Worm (Caenorhabditis elegans): ENCODE measurements around the gene Y48A6B.7.

Y48A6B.7 gene

DNA sequence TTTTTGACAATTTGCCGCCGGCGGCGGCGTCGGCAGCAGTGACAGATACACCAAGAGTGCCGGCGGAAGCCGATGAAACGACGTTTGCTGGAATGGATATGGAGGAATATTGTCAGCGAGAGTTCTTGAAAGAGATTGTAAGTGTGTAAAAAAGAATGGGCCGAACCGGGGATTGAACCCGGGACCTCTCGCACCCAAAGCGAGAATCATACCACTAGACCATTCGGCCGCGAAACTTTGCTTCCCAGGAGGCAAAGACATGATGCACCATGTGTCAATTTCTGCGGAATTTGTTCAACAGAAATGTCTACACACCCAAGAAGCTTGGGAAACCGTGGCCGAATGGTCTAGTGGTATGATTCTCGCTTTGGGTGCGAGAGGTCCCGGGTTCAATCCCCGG is 40.3 kb upstream of the Y48A6B.7 start (continued):
- TF ChIP-seq sea-2 (GFP tag; optimal IDR thresholded peaks at IDR 0.05) (no peak), mml-1 (tag; optimal IDR thresholded peaks at IDR 0.05) (no peak), ceh-28 (tag; optimal IDR thresholded peaks at IDR 0.05) (no peak), elt-3 (tag; optimal IDR thresholded peaks at IDR 0.05) (peak in 1 of 3 experiments; percentile 41), egl-5 (tag; optimal IDR thresholded peaks at IDR 0.05) (peak; percentile 33), ceh-9 (tag; optimal IDR thresholded peaks at IDR 0.05) (no peak), nfya-1 (tag; optimal IDR thresholded peaks at IDR 0.05; ENCODE audit: insufficient read depth) (peak; percentile 86), aly-2 (tag; optimal IDR thresholded peaks at IDR 0.05) (peak; percentile 22), elt-1 (tag; optimal IDR thresholded peaks at IDR 0.05) (no peak), fos-1 (tag; optimal IDR thresholded peaks at IDR 0.05) (no peak), nhr-237 (tag; optimal IDR thresholded peaks at IDR 0.05) (no peak)

DNA sequence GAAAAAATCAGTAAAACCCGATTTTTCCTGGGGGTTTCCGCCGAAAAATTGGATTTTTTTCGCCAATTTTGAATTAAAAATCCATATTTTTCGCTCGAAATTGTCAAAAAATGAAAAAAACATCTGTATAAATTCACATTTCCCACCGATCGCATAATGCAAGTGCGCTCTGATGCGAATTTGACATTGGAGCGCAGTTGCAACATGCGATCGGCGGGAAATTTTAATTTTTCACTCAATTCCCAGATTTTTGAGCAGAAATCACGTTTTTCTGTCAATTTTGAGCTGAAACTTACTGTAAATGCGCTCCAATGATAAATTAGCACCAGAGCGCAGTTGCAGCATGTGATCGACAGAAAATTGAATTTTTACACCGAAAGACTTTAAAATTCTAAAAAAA is 38.2 kb upstream of the Y48A6B.7 start:
- no peak for TF ChIP-seq pqm-1 (tag; optimal IDR thresholded peaks at IDR 0.05)

DNA sequence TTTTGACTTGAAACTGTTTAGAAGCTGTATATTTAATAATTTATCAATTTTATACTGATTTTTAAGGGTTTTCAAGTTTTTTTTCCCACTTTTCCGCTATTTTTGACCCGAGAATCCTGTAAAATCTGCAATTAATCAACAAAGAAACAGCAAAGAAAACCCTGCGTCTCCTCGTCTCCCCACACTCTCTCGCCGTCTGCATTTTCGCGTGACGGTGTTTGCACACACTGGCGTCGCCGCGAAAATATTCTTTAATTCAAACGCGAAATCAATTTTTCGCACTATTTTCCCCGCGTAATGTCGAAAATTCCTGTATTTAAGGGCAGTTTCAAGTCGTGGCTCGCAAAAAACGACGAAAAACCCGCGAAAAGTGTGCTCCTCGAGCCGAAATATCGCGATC is 36.9 kb upstream of the Y48A6B.7 start, which contains the start of gene rsa-2:
Gene rsa-2 (plus strand): TSS at position 221 of the 400 bp plus-strand sequence.
- peak; percentile 18 for TF ChIP-seq lin-39 (tag; optimal IDR thresholded peaks at IDR 0.05)
- no peak for TF ChIP-seq ztf-11 (tag; optimal IDR thresholded peaks at IDR 0.05)
- peak; percentile 9 for TF ChIP-seq nhr-25 (tag; optimal IDR thresholded peaks at IDR 0.05)
- TF ChIP-seq pha-4 (tag; optimal IDR thresholded peaks at IDR 0.05), result peak; percentile 51
- no peak for TF ChIP-seq aly-2 (tag; optimal IDR thresholded peaks at IDR 0.05)
- TF ChIP-seq fkh-10 (GFP tag; optimal IDR thresholded peaks at IDR 0.05), result no peak
- no peak for TF ChIP-seq fkh-2 (tag; optimal IDR thresholded peaks at IDR 0.05)
- peak; percentile 61 for TF ChIP-seq nfya-1 (tag; optimal IDR thresholded peaks at IDR 0.05; ENCODE audit: insufficient read depth)
- TF ChIP-seq elt-2 (tag; optimal IDR thresholded peaks at IDR 0.05), result peak; percentile 21
- peak; percentile 26 for TF ChIP-seq ceh-28 (tag; optimal IDR thresholded peaks at IDR 0.05)
- TF ChIP-seq ztf-4 (tag; optimal IDR thresholded peaks at IDR 0.05), result no peak
- TF ChIP-seq lin-15B (tag; optimal IDR thresholded peaks at IDR 0.05), result peak; percentile 26
- TF ChIP-seq hmg-11 (tag; optimal IDR thresholded peaks at IDR 0.05), result peak; percentile 86
- no peak for TF ChIP-seq R02D3.7 (tag; optimal IDR thresholded peaks at IDR 0.05)
- TF ChIP-seq ceh-82 (tag; optimal IDR thresholded peaks at IDR 0.05), result peak; percentile 22
- TF ChIP-seq ZK546.5 (tag; optimal IDR thresholded peaks at IDR 0.05), result no peak

DNA sequence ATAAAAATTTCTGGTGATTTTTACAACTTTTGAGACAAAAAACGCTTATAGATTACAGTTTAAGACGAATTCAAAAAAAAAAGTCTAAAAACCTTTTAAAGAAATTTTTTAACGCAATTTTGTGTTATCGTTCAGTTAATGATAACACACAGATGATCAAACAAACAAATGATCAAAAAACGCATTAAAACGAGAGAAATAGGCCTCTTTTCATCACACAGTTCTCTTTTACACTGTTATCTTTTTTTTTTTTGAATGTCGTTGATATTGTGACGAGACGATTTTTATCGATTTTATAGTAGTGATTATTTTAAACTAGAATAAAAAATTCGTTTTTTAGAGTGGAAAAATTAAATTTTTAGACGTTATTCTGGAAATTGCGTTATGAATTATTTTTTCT is 33.4 kb upstream of the Y48A6B.7 start:
- TF ChIP-seq R02D3.7 (tag; optimal IDR thresholded peaks at IDR 0.05) (no peak), ceh-28 (tag; optimal IDR thresholded peaks at IDR 0.05) (peak; percentile 4), pha-4 (tag; optimal IDR thresholded peaks at IDR 0.05) (peak; percentile 44), snpc-4 (tag; optimal IDR thresholded peaks at IDR 0.05) (peak; percentile 5), ceh-9 (tag; optimal IDR thresholded peaks at IDR 0.05) (no peak), ztf-4 (tag; optimal IDR thresholded peaks at IDR 0.05) (no peak), elt-2 (tag; optimal IDR thresholded peaks at IDR 0.05) (peak; percentile 89), pqm-1 (tag; optimal IDR thresholded peaks at IDR 0.05) (peak; percentile 66), skn-1 (tag; optimal IDR thresholded peaks at IDR 0.05) (no peak), egl-5 (tag; optimal IDR thresholded peaks at IDR 0.05) (no peak), nhr-67 (tag; optimal IDR thresholded peaks at IDR 0.05) (no peak)

DNA sequence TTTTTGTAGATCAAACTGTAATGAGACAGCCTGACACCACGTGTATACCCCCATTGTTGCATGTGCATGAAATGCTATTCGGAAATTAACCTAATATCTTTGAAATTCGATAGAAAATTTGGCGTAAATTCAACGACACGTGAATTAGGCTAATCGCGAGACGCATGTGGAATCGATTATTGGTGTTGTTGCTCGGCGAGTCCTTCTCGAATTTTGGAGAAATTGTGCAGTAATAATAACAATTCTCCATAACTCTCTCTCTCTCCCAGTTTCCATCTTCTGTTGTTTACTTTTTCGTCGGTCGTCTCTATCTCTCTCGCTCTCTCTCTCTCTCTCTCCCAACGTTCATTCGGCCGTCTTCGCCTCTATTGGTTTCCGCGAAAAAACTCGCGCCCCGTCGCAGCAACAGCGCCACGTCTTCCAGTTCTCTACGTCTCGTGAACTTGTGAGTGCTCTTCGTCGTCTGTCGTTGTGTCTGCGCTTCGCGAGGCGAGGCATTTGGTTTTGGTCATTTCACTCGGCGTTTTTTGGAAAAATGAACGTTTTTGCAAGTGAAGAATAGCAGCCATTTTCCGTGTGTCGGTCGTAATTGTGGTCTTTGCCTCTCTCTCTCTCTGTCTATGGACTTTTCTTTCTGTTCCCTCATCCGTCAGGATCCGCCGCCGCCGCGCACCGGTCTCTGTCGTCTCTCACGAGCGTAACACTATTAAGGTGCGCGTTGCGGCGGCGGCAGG is 28.3 kb upstream of the Y48A6B.7 start:
- TF ChIP-seq pqm-1 (tag; optimal IDR thresholded peaks at IDR 0.05), result peak; percentile 52
- TF ChIP-seq R02D3.7 (tag; optimal IDR thresholded peaks at IDR 0.05), result no peak
- peak; percentile 22 for TF ChIP-seq egl-27 (tag; optimal IDR thresholded peaks at IDR 0.05)
- no peak for TF ChIP-seq aly-2 (tag; optimal IDR thresholded peaks at IDR 0.05)
- TF ChIP-seq ceh-9 (tag; optimal IDR thresholded peaks at IDR 0.05), result no peak
- TF ChIP-seq mml-1 (tag; optimal IDR thresholded peaks at IDR 0.05), result no peak
- peak; percentile 92 for TF ChIP-seq nfya-1 (tag; optimal IDR thresholded peaks at IDR 0.05; ENCODE audit: insufficient read depth)
- TF ChIP-seq unc-62 (GFP tag; optimal IDR thresholded peaks at IDR 0.05), result no peak
- TF ChIP-seq elt-1 (tag; optimal IDR thresholded peaks at IDR 0.05), result no peak
- TF ChIP-seq nhr-67 (tag; optimal IDR thresholded peaks at IDR 0.05), result no peak
- peak; percentile 27 for TF ChIP-seq jun-1 (tag; optimal IDR thresholded peaks at IDR 0.05)
- TF ChIP-seq nhr-237 (tag; optimal IDR thresholded peaks at IDR 0.05), result no peak
- peak; percentile 78 for TF ChIP-seq nhr-25 (tag; optimal IDR thresholded peaks at IDR 0.05)
- TF ChIP-seq nhr-76 (tag; optimal IDR thresholded peaks at IDR 0.05), result no peak
- peak; percentile 17 for TF ChIP-seq ceh-28 (tag; optimal IDR thresholded peaks at IDR 0.05)
- no peak for TF ChIP-seq nhr-12 (tag; optimal IDR thresholded peaks at IDR 0.05)
- no peak for TF ChIP-seq ZK546.5 (tag; optimal IDR thresholded peaks at IDR 0.05)
- TF ChIP-seq lin-39 (tag; optimal IDR thresholded peaks at IDR 0.05), result peak; percentile 82
- TF ChIP-seq hmg-11 (tag; optimal IDR thresholded peaks at IDR 0.05), result peak; percentile 72
- peak; percentile 44 for TF ChIP-seq elt-2 (tag; optimal IDR thresholded peaks at IDR 0.05)
- no peak for TF ChIP-seq nhr-11 (tag; optimal IDR thresholded peaks at IDR 0.05)
- TF ChIP-seq nhr-43 (tag; optimal IDR thresholded peaks at IDR 0.05; ENCODE audit: poor library complexity, severe bottlenecking), result no peak
- no peak for TF ChIP-seq ceh-16 (tag; optimal IDR thresholded peaks at IDR 0.05)
- no peak for TF ChIP-seq fkh-2 (tag; optimal IDR thresholded peaks at IDR 0.05)
- peak; percentile 53 for TF ChIP-seq lin-15B (tag; optimal IDR thresholded peaks at IDR 0.05)
- TF ChIP-seq fkh-10 (GFP tag; optimal IDR thresholded peaks at IDR 0.05), result no peak
- peak; percentile 92 for TF ChIP-seq pha-4 (tag; optimal IDR thresholded peaks at IDR 0.05)
- no peak for TF ChIP-seq fos-1 (tag; optimal IDR thresholded peaks at IDR 0.05)
- no peak for TF ChIP-seq nhr-77 (tag; optimal IDR thresholded peaks at IDR 0.05)
- no peak for TF ChIP-seq eor-1 (tag; optimal IDR thresholded peaks at IDR 0.05)
- no peak for TF ChIP-seq lsy-12 (tag; optimal IDR thresholded peaks at IDR 0.05)
- TF ChIP-seq ztf-11 (tag; optimal IDR thresholded peaks at IDR 0.05), result no peak

Measured in whole organism, L3 larva.